Worm (Caenorhabditis elegans): Measurements from ENCODE around the gene C44B11.6.

Gene C44B11.6

DNA sequence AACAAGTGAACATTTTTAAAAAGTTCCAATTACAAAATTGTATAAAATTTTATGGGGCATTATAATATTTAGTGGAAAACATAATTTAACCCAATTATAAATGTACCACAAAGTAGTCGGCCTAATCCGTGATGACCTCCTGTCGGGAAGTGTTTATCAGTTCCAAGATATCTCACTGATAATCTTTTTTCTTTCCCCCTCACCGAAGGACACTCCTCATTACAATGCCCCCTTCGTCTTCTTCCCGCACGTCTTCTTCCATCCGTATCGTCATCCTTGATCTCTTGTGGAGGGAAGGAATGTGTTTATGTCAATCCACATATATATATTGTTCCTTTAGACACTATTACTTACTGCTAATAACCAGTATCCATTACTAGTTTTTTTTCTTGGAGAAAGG is 12.4 kb downstream of the C44B11.6 start, which contains the start of gene R148.5:
R148.5 (plus strand) TSS at position 331 of the 400 bp plus-strand sequence.
- TF ChIP-seq F16B12.6 (tag; optimal IDR thresholded peaks at IDR 0.05) (no peak), blmp-1 (tag; optimal IDR thresholded peaks at IDR 0.05) (peak; percentile 57)

DNA sequence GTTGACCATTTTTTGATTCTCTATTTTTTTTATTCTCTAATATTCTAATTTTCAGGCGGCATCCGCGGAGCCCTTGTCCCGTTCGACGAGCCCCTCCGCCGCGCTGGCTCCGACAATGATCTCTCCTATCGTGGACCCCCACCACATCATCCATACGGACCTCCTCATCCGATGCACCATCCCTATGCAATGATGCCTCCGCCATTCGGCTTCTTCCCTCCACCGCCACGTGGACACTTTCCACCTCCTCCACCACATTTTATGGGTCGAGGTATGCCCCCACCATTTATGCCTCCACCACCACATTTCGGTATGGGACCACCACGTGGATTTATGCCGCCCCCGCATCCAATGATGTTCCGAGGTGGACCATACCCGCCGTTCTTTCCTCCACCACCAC is 16.3 kb downstream of the C44B11.6 start:
- no peak for TF ChIP-seq C16A3.4 (tag; optimal IDR thresholded peaks at IDR 0.05)

DNA sequence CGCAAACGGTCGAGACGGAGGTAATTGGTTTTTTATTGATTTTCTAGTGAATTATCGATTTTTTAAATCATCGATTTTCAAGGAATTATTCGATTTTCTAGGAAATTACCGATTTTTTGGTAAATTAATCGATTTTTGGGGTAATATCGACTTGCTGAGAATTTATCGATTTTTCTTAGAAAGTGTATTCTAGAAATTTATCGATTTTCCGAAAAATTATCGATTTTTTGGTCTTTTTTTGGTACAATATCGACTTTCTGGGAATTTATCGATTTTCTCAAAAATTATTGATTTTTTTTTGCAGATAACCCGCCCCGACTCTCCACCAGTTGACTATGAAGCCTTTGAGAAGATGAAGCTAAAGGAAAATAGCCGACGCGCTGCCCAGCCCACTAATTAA is 17.6 kb downstream of the C44B11.6 start:
- TF ChIP-seq ceh-63 (GFP tag; optimal IDR thresholded peaks at IDR 0.05) (no peak), nhr-11 (tag; optimal IDR thresholded peaks at IDR 0.05) (no peak), mep-1 (tag; optimal IDR thresholded peaks at IDR 0.05) (no peak), isw-1 (GFP tag; IDR thresholded peaks at IDR 0.05) (no peak), ztf-4 (tag; optimal IDR thresholded peaks at IDR 0.05) (no peak)

DNA sequence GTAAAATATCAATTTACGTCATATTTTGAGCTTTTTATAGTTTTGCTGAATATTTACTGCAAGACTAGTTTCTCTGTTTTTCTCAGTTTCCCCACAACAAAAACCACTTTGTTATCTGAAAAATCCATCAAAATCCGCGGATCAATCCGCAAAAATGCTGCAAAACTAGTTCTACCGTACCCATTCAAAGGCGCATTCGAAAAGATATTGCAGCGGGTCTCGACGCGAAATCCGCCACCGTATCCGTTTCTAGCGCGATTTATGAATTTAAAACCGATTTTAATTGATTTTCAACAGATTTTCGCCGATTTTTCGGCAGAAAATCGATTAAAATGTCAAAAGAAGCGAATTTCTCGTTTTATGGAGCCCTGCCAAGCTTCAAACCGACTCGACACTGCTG is 18.4 kb downstream of the C44B11.6 start, which contains the start of gene R148.4:
R148.4 (plus strand) TSS at position 211 of the 400 bp plus-strand sequence.
- TF ChIP-seq ceh-88 (GFP tag; IDR thresholded peaks at IDR 0.05) = no peak

DNA sequence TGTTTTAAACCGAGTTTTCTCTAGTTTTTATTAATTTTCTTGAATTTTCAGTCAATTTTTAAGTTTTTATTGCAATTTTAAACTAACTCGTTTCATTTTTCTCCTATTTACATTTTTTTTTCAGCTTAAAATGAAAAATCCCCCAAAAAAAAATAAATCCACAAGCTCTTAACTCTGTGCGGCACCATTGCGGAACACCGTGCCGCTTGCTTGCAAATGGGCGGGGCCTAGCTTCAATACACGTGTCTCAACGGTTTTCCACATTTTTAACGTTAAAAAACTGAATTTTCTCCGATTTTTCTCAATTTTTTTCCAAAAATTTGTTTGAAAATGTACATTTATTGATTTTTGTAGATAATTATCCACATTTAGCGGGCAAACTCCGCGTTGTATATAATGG is 22.0 kb downstream of the C44B11.6 start, which contains the start of gene R148.3:
R148.3 (plus strand) TSS at position 347 of the 400 bp plus-strand sequence.
- peak; percentile 19 for TF ChIP-seq unc-86 (tag; optimal IDR thresholded peaks at IDR 0.05)
- peak; percentile 43 for TF ChIP-seq dsc-1 (tag; optimal IDR thresholded peaks at IDR 0.05)
- TF ChIP-seq dpl-1 (GFP tag; optimal IDR thresholded peaks at IDR 0.05) = peak; percentile 3 to 61 (median 40)
- TF ChIP-seq F16B12.6 (tag; optimal IDR thresholded peaks at IDR 0.05) = peak; percentile 11
- peak; percentile 74 for TF ChIP-seq rnt-1 (tag; optimal IDR thresholded peaks at IDR 0.05)
- peak; percentile 30 for TF ChIP-seq lin-15B (tag; optimal IDR thresholded peaks at IDR 0.05)
- peak in 1 of 2 experiments; percentile 31 for TF ChIP-seq ztf-11 (tag; optimal IDR thresholded peaks at IDR 0.05)
- TF ChIP-seq ceh-82 (tag; optimal IDR thresholded peaks at IDR 0.05) = peak; percentile 33 to 45 (median 34)
- no peak for TF ChIP-seq nhr-84 (tag; optimal IDR thresholded peaks at IDR 0.05)
- peak; percentile 36 to 50 for TF ChIP-seq efl-1 (optimal IDR thresholded peaks at IDR 0.05)
- TF ChIP-seq efl-1 (GFP tag; optimal IDR thresholded peaks at IDR 0.05 in 1 of 2) = peak; percentile 41 to 94
- TF ChIP-seq nhr-20 (tag; optimal IDR thresholded peaks at IDR 0.05) = peak; percentile 35
- TF ChIP-seq ceh-90 (tag; optimal IDR thresholded peaks at IDR 0.05) = no peak
- peak; percentile 49 for TF ChIP-seq nhr-90 (tag; optimal IDR thresholded peaks at IDR 0.05; ENCODE audit: poor library complexity)
- TF ChIP-seq xbp-1 (tag; optimal IDR thresholded peaks at IDR 0.05) = peak; percentile 90
- TF ChIP-seq elt-2 (tag; optimal IDR thresholded peaks at IDR 0.05) = no peak
- TF ChIP-seq lsy-2 (tag; optimal IDR thresholded peaks at IDR 0.05) = peak; percentile 49 to 69
- TF ChIP-seq isw-1 (GFP tag; IDR thresholded peaks at IDR 0.05) = no peak
- TF ChIP-seq lin-35 (GFP tag; optimal IDR thresholded peaks at IDR 0.05) = peak; percentile 6 to 59
- no peak for TF ChIP-seq tlp-1 (tag; optimal IDR thresholded peaks at IDR 0.05)
- peak; percentile 59 for TF ChIP-seq nhr-47 (tag; optimal IDR thresholded peaks at IDR 0.05)
- no peak for TF ChIP-seq lir-3 (tag; optimal IDR thresholded peaks at IDR 0.05; ENCODE audit: poor library complexity)
- peak; percentile 80 for TF ChIP-seq nhr-85 (tag)
- TF ChIP-seq nhr-19 (GFP tag; conservative IDR thresholded peaks at IDR 0.05) = peak; percentile 37
- no peak for TF ChIP-seq fkh-4 (tag; optimal IDR thresholded peaks at IDR 0.05; ENCODE audit: borderline replicate concordance)
- TF ChIP-seq elt-3 (tag; optimal IDR thresholded peaks at IDR 0.05) = no peak
- no peak for TF ChIP-seq zag-1 (tag; optimal IDR thresholded peaks at IDR 0.05)
- TF ChIP-seq mep-1 (tag; optimal IDR thresholded peaks at IDR 0.05) = peak; percentile 68
- no peak for TF ChIP-seq fos-1 (tag; optimal IDR thresholded peaks at IDR 0.05)
- no peak for TF ChIP-seq hpl-2 (GFP tag; optimal IDR thresholded peaks at IDR 0.05)
- peak in 1 of 2 experiments; percentile 61 for TF ChIP-seq mdl-1 (tag; optimal IDR thresholded peaks at IDR 0.05)
- no peak for TF ChIP-seq unc-30 (tag; optimal IDR thresholded peaks at IDR 0.05)
- TF ChIP-seq C34B4.2 (tag; optimal IDR thresholded peaks at IDR 0.05) = no peak
- peak; percentile 26 for TF ChIP-seq lin-13 (GFP tag; optimal IDR thresholded peaks at IDR 0.05)
- TF ChIP-seq blmp-1 (tag; optimal IDR thresholded peaks at IDR 0.05) = peak; percentile 42
- peak; percentile 67 for TF ChIP-seq snu-23 (GFP tag; optimal IDR thresholded peaks at IDR 0.05)
- TF ChIP-seq alr-1 (tag; optimal IDR thresholded peaks at IDR 0.05; ENCODE audit: borderline replicate concordance) = no peak
- peak; percentile 36 for TF ChIP-seq skn-1 (tag; optimal IDR thresholded peaks at IDR 0.05)
- TF ChIP-seq C16A3.4 (tag; optimal IDR thresholded peaks at IDR 0.05) = peak; percentile 3
- TF ChIP-seq snpc-4 (tag; optimal IDR thresholded peaks at IDR 0.05) = peak; percentile 10
- TF ChIP-seq unc-130 (tag; optimal IDR thresholded peaks at IDR 0.05) = peak; percentile 53

All from whole organism, L1 larva.